Worm (Caenorhabditis elegans): Measurements from ENCODE around the gene ifd-2.

Gene ifd-2

DNA sequence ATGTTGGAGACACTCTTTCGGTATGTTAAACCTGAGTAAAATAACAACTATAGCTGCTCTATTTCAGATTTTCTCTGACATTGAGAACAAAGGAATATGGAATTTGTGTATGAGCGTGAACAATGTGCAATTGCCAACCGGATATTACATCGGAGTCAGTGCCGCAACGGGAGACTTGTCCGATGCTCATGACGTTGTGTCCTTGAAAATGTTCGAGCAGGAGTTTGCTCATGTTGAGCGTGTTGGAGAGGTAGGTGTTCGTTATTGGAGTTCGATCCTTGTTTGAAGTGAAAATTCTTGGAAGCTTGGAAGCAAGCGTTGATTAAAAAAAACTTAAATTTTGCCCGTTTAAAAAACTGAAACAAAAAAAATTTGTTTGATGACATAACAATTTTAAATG, 46.2 kb downstream of the ifd-2 start:
- no peak for TF ChIP-seq Y55F3AM.14 (GFP tag; optimal IDR thresholded peaks at IDR 0.05)

DNA sequence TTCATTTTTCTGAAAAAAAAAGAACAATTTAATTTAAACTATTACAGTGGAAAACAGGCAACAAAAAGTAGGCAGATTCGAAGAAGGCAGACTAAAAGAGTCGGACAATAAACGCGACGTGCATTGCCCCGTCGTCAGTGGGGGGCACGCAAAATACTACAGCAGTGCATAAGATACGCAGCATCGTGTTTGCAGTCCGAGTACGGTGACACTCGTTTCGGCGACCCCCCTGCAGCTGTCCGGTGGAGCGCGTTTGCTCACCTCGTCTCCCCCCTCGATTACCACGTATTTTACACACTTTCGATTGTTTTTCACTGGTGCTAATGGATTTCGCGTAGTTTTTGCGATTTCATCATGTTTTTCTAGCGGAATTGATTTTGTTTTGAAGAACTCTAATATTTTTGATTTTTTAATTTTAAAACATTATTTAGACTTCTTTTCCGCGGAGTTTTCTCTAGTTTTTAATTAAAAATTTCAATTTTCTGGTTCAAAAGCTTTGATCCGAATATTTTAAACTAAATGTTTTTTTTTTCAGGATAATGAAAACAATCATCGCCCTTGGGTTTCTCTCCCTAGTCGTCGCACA, 47.6 kb downstream of the ifd-2 start, which contains the start of the genes trap-2 and ile-2:
TSS of gene trap-2 (minus strand) at position 9 of the 586 bp plus-strand sequence.
TSS of gene ile-2 (plus strand) at position 536 of the 586 bp plus-strand sequence.
- TF ChIP-seq blmp-1 (tag; optimal IDR thresholded peaks at IDR 0.05; ENCODE audit: insufficient read depth) (peak; percentile 88), ztf-1 (GFP tag; conservative IDR thresholded peaks at IDR 0.05) (no peak), nhr-11 (tag; optimal IDR thresholded peaks at IDR 0.05) (peak; percentile 2), elt-1 (tag; optimal IDR thresholded peaks at IDR 0.05) (no peak), elt-3 (tag; optimal IDR thresholded peaks at IDR 0.05) (no peak), gmeb-1 (tag; optimal IDR thresholded peaks at IDR 0.05) (peak; percentile 72), unc-55 (GFP tag; optimal IDR thresholded peaks at IDR 0.05) (peak; percentile 95), snpc-4 (tag; optimal IDR thresholded peaks at IDR 0.05) (peak; percentile 82), nhr-6 (tag; optimal IDR thresholded peaks at IDR 0.05) (peak; percentile 82), mdl-1 (tag; optimal IDR thresholded peaks at IDR 0.05) (peak; percentile 39 to 64), F13H6.1 (tag; optimal IDR thresholded peaks at IDR 0.05) (peak; percentile 91), mbf-1 (tag; optimal IDR thresholded peaks at IDR 0.05) (no peak), lin-39 (tag; optimal IDR thresholded peaks at IDR 0.05) (no peak), C34F6.9 (tag; optimal IDR thresholded peaks at IDR 0.05) (peak; percentile 95), aly-2 (tag; optimal IDR thresholded peaks at IDR 0.05) (no peak), unc-62 (GFP tag; optimal IDR thresholded peaks at IDR 0.05) (no peak), mab-5 (tag; optimal IDR thresholded peaks at IDR 0.05) (peak; percentile 91), lin-11 (tag; optimal IDR thresholded peaks at IDR 0.05) (peak; percentile 87), sem-4 (tag; optimal IDR thresholded peaks at IDR 0.05) (peak; percentile 83), nhr-21 (tag; optimal IDR thresholded peaks at IDR 0.05) (peak; percentile 90), ZK546.5 (tag; optimal IDR thresholded peaks at IDR 0.05) (peak; percentile 33), ztf-11 (tag; optimal IDR thresholded peaks at IDR 0.05) (no peak), nhr-12 (tag; optimal IDR thresholded peaks at IDR 0.05) (no peak), Y55F3AM.14 (GFP tag; optimal IDR thresholded peaks at IDR 0.05) (peak; percentile 26), ceh-82 (tag; optimal IDR thresholded peaks at IDR 0.05) (peak; percentile 32), nhr-23 (tag; optimal IDR thresholded peaks at IDR 0.05) (no peak), skn-1 (tag; optimal IDR thresholded peaks at IDR 0.05) (no peak), peb-1 (tag; optimal IDR thresholded peaks at IDR 0.05) (peak; percentile 17), nhr-129 (tag; optimal IDR thresholded peaks at IDR 0.05) (peak; percentile 95), nhr-25 (tag; optimal IDR thresholded peaks at IDR 0.05) (peak; percentile 85), ama-1 (optimal IDR thresholded peaks at IDR 0.05) (no peak), nhr-237 (tag; optimal IDR thresholded peaks at IDR 0.05) (no peak), egl-27 (tag; optimal IDR thresholded peaks at IDR 0.05) (peak; percentile 38), crh-2 (tag; optimal IDR thresholded peaks at IDR 0.05) (peak; percentile 97), fos-1 (tag; optimal IDR thresholded peaks at IDR 0.05) (peak; percentile 97), nhr-10 (tag; optimal IDR thresholded peaks at IDR 0.05) (no peak), zag-1 (tag; optimal IDR thresholded peaks at IDR 0.05) (peak; percentile 91), R02D3.7 (tag; optimal IDR thresholded peaks at IDR 0.05) (no peak), dmd-4 (tag; optimal IDR thresholded peaks at IDR 0.05) (no peak), sma-9 (GFP tag; optimal IDR thresholded peaks at IDR 0.05) (peak; percentile 92), sma-9 (tag; optimal IDR thresholded peaks at IDR 0.05) (no peak), sma-3 (GFP tag; optimal IDR thresholded peaks at IDR 0.05) (peak; percentile 92), nhr-77 (tag; optimal IDR thresholded peaks at IDR 0.05) (peak; percentile 81), unc-39 (tag; optimal IDR thresholded peaks at IDR 0.05) (no peak), ceh-16 (tag; optimal IDR thresholded peaks at IDR 0.05) (peak; percentile 78), alr-1 (tag; optimal IDR thresholded peaks at IDR 0.05) (no peak), lsy-2 (tag; optimal IDR thresholded peaks at IDR 0.05) (peak; percentile 91 to 98), ztf-4 (tag; optimal IDR thresholded peaks at IDR 0.05) (peak; percentile 62), lin-13 (GFP tag; optimal IDR thresholded peaks at IDR 0.05) (peak; percentile 90)

Data from whole organism, L2 larva.